Fruit fly (Drosophila melanogaster): Measurements from ENCODE around the gene Sfp24Bd.
A peak's percentile ranks its signal among the peaks of the same experiment; 100 is the strongest.

Gene Sfp24Bd

dm6 chr2L:3632047-3632880 is 36.7 kb downstream of the Sfp24Bd start (continued):
- TF ChIP-seq tin (GFP tag; optimal IDR thresholded peaks at IDR 0.05) (peak; percentile 92), CG17361 (GFP tag; IDR thresholded peaks at IDR 0.05) (peak; percentile 99), CG14014 (GFP tag; IDR thresholded peaks at IDR 0.05) (peak; percentile 96), MBD-R2 (GFP tag; IDR thresholded peaks at IDR 0.05) (peak; percentile 91), bsh (GFP tag; optimal IDR thresholded peaks at IDR 0.05) (peak; percentile 83 to 94), dmrt99B (tag; optimal IDR thresholded peaks at IDR 0.05) (peak; percentile 98), CG10209 (GFP tag; optimal IDR thresholded peaks at IDR 0.05) (peak; percentile 93), sens-2 (GFP tag; IDR thresholded peaks at IDR 0.05) (peak; percentile 93), CG2712 (tag; optimal IDR thresholded peaks at IDR 0.05) (peak; percentile 100), pum (GFP tag; optimal IDR thresholded peaks at IDR 0.05) (peak; percentile 97), fd3F (GFP tag; optimal IDR thresholded peaks at IDR 0.05) (peak; percentile 87), sd (tag; optimal IDR thresholded peaks at IDR 0.05) (peak; percentile 80), CG2116 (GFP tag; optimal IDR thresholded peaks at IDR 0.05) (peak; percentile 73), gro (GFP tag; optimal IDR thresholded peaks at IDR 0.05) (peak; percentile 95), pita (GFP tag; optimal IDR thresholded peaks at IDR 0.05) (no peak), CG7357 (GFP tag; IDR thresholded peaks at IDR 0.05) (peak; percentile 93), gsb (GFP tag; IDR thresholded peaks at IDR 0.05) (peak; percentile 97), unpg (GFP tag; optimal IDR thresholded peaks at IDR 0.05) (peak; percentile 95), CG17612 (GFP tag; IDR thresholded peaks at IDR 0.05) (peak; percentile 97), p53 (GFP tag; optimal IDR thresholded peaks at IDR 0.05) (peak; percentile 82), Ptx1 (GFP tag; IDR thresholded peaks at IDR 0.05) (peak; percentile 96), CG3726 (GFP tag; IDR thresholded peaks at IDR 0.05) (peak; percentile 97), danr (GFP tag; IDR thresholded peaks at IDR 0.05) (peak; percentile 95), CG11695 (GFP tag; IDR thresholded peaks at IDR 0.05) (peak; percentile 98), CG15479 (GFP tag; optimal IDR thresholded peaks at IDR 0.05) (peak; percentile 64), Atf3 (GFP tag; optimal IDR thresholded peaks at IDR 0.05) (peak; percentile 87), CG9215 (GFP tag; IDR thresholded peaks at IDR 0.05) (peak; percentile 96), ftz-f1 (GFP tag; optimal IDR thresholded peaks at IDR 0.05) (peak; percentile 78), Dip3 (GFP tag; optimal IDR thresholded peaks at IDR 0.05) (peak; percentile 89), ap (GFP tag; IDR thresholded peaks at IDR 0.05) (peak; percentile 97), HmgZ (tag; optimal IDR thresholded peaks at IDR 0.05) (peak; percentile 95), Bdp1 (GFP tag; optimal IDR thresholded peaks at IDR 0.05) (peak; percentile 80), HLHmδ (GFP tag; optimal IDR thresholded peaks at IDR 0.05) (peak; percentile 74), CG1529 (GFP tag; optimal IDR thresholded peaks at IDR 0.05) (peak; percentile 87), dmrt11E (tag; optimal IDR thresholded peaks at IDR 0.05) (peak; percentile 95), stc (GFP tag; IDR thresholded peaks at IDR 0.05) (peak; percentile 98), grau (tag; optimal IDR thresholded peaks at IDR 0.05) (peak; percentile 95), CG15269 (tag; optimal IDR thresholded peaks at IDR 0.05) (peak; percentile 93), chn (GFP tag; optimal IDR thresholded peaks at IDR 0.05) (peak; percentile 90), Dfd (GFP tag; optimal IDR thresholded peaks at IDR 0.05) (no peak), dpn (GFP tag; optimal IDR thresholded peaks at IDR 0.05) (peak; percentile 93 to 95), CG1832 (GFP tag; optimal IDR thresholded peaks at IDR 0.05) (no peak), NC2β (GFP tag; optimal IDR thresholded peaks at IDR 0.05) (peak; percentile 93), Fer3 (tag; optimal IDR thresholded peaks at IDR 0.05) (peak; percentile 99), CG13424 (tag; optimal IDR thresholded peaks at IDR 0.05) (peak; percentile 94), HHEX (GFP tag; optimal IDR thresholded peaks at IDR 0.05) (peak; percentile 99), vnd (GFP tag; IDR thresholded peaks at IDR 0.05; ENCODE audit: partially characterized antibody) (peak; percentile 20; the same call in 1 of the 3 replicates), Nf-YC (tag; optimal IDR thresholded peaks at IDR 0.05) (peak; percentile 91), chif (GFP tag; optimal IDR thresholded peaks at IDR 0.05) (peak; percentile 85 to 97)
